Fruit fly (Drosophila melanogaster): ENCODE measurements around the gene CG43076.
A peak's percentile ranks its signal among the peaks of the same experiment; 100 is the strongest.

CG43076 gene

dm6 chrX:15216048-15216447, 7.3 kb downstream of the CG43076 start (continued):
- TF ChIP-seq Dbx (GFP tag; IDR thresholded peaks at IDR 0.05): peak; percentile 77
- peak; percentile 26 for TF ChIP-seq CG1529 (GFP tag; optimal IDR thresholded peaks at IDR 0.05)
- TF ChIP-seq Jarid2 (GFP tag; optimal IDR thresholded peaks at IDR 0.05): peak; percentile 1
- TF ChIP-seq CG11456 (GFP tag; IDR thresholded peaks at IDR 0.05): peak; percentile 65; the same call in 1 of the 3 replicates
- TF ChIP-seq sug (tag; optimal IDR thresholded peaks at IDR 0.05): peak; percentile 37
- TF ChIP-seq CG10209 (GFP tag; optimal IDR thresholded peaks at IDR 0.05): peak; percentile 64
- TF ChIP-seq grn (GFP tag; optimal IDR thresholded peaks at IDR 0.05): no peak
- TF ChIP-seq zf30C (GFP tag; optimal IDR thresholded peaks at IDR 0.05): peak; percentile 32
- no peak for TF ChIP-seq CG9876 (GFP tag; optimal IDR thresholded peaks at IDR 0.05)
- peak; percentile 11 for TF ChIP-seq Nf-YB (GFP tag; optimal IDR thresholded peaks at IDR 0.05)
- no peak for TF ChIP-seq schlank (tag; optimal IDR thresholded peaks at IDR 0.05)
- no peak for TF ChIP-seq Hr78 (GFP tag; optimal IDR thresholded peaks at IDR 0.05)
- no peak for TF ChIP-seq Atf3 (GFP tag; optimal IDR thresholded peaks at IDR 0.05)
- no peak for TF ChIP-seq ERR (GFP tag; optimal IDR thresholded peaks at IDR 0.05)
- TF ChIP-seq seq (GFP tag; IDR thresholded peaks at IDR 0.05): peak; percentile 51; the same call in 1 of the 2 replicates
- TF ChIP-seq CG13123 (GFP tag; optimal IDR thresholded peaks at IDR 0.05): no peak
- peak; percentile 49 for TF ChIP-seq Hr3 (GFP tag; optimal IDR thresholded peaks at IDR 0.05)
- TF ChIP-seq CG15514 (GFP tag; optimal IDR thresholded peaks at IDR 0.05): peak; percentile 58
- no peak for TF ChIP-seq CG10565 (GFP tag; optimal IDR thresholded peaks at IDR 0.05)
- TF ChIP-seq nau (GFP tag; optimal IDR thresholded peaks at IDR 0.05): peak; percentile 29
- peak; percentile 47; the same call in 1 of the 2 replicates for TF ChIP-seq CG11247 (GFP tag; IDR thresholded peaks at IDR 0.05)
- peak; percentile 42 for TF ChIP-seq chn (GFP tag; optimal IDR thresholded peaks at IDR 0.05)
- no peak for TF ChIP-seq CG10959 (GFP tag; IDR thresholded peaks at IDR 0.05)
- no peak for TF ChIP-seq CG1792 (GFP tag; optimal IDR thresholded peaks at IDR 0.05)
- peak; percentile 62 for TF ChIP-seq CG12391 (tag; optimal IDR thresholded peaks at IDR 0.05)
- no peak for TF ChIP-seq Dp (GFP tag; optimal IDR thresholded peaks at IDR 0.05)
- TF ChIP-seq otp (GFP tag; IDR thresholded peaks at IDR 0.05): no peak
- TF ChIP-seq sqz (GFP tag; optimal IDR thresholded peaks at IDR 0.05): peak; percentile 40
- no peak for TF ChIP-seq Bgb (GFP tag; IDR thresholded peaks at IDR 0.05; ENCODE audit: partially characterized antibody)
- no peak for TF ChIP-seq Awh (GFP tag; IDR thresholded peaks at IDR 0.05)
- peak; percentile 49; the same call in 1 of the 2 replicates for TF ChIP-seq gsb (GFP tag; IDR thresholded peaks at IDR 0.05)
- no peak for TF ChIP-seq br (optimal IDR thresholded peaks at IDR 0.05)
- TF ChIP-seq bsh (GFP tag; optimal IDR thresholded peaks at IDR 0.05): peak in 1 of 2 experiments; percentile 68
- TF ChIP-seq CG14667 (GFP tag; IDR thresholded peaks at IDR 0.05): peak; percentile 47
- peak; percentile 30 for TF ChIP-seq CG15601 (tag; optimal IDR thresholded peaks at IDR 0.05)
- peak; percentile 66 for TF ChIP-seq CG31441 (GFP tag; IDR thresholded peaks at IDR 0.05)
- peak; percentile 49; the same call in 1 of the 2 replicates for TF ChIP-seq klu (GFP tag; IDR thresholded peaks at IDR 0.05)
- TF ChIP-seq CG7963 (GFP tag; IDR thresholded peaks at IDR 0.05; ENCODE audit: partially characterized antibody): no peak
- TF ChIP-seq CG4820 (GFP tag; optimal IDR thresholded peaks at IDR 0.05): peak; percentile 38
- peak; percentile 75 for TF ChIP-seq Sox102F (GFP tag; optimal IDR thresholded peaks at IDR 0.05)
- TF ChIP-seq CG15073 (GFP tag; optimal IDR thresholded peaks at IDR 0.05): no peak
- TF ChIP-seq Chrac-16 (GFP tag; optimal IDR thresholded peaks at IDR 0.05): peak; percentile 19
- TF ChIP-seq E2f2 (GFP tag; IDR thresholded peaks at IDR 0.05): peak; percentile 8; the same call in 1 of the 2 replicates
- no peak for TF ChIP-seq CG13287 (GFP tag; IDR thresholded peaks at IDR 0.05; ENCODE audit: partially characterized antibody)
- TF ChIP-seq wdn (GFP tag; IDR thresholded peaks at IDR 0.05): no peak
- TF ChIP-seq CG8290 (GFP tag; optimal IDR thresholded peaks at IDR 0.05): no peak
- no peak for TF ChIP-seq CG8290 (tag; optimal IDR thresholded peaks at IDR 0.05)
- peak; percentile 72 for TF ChIP-seq Oli (tag; optimal IDR thresholded peaks at IDR 0.05)
- no peak for TF ChIP-seq CG1233 (GFP tag; optimal IDR thresholded peaks at IDR 0.05)
- peak; percentile 40; the same call in 1 of the 3 replicates for TF ChIP-seq H15 (GFP tag; IDR thresholded peaks at IDR 0.05)
- TF ChIP-seq CG18262 (tag; optimal IDR thresholded peaks at IDR 0.05): peak; percentile 58
